Fruit fly (Drosophila melanogaster) whole organism, embryonic: ENCODE data around the gene ghi.
A peak's percentile ranks its signal among the peaks of the same experiment; 100 is the strongest.

Source experiments
- Atf6 ChIP-seq: fragments of 200-800 bp; sonication (Bioruptor generic); IDR thresholded peaks from 2 replicates; pipeline ENCODE4 v1.3.6; 2022; ENCODE audit warnings: missing biosample characterization, missing genetic modification characterization
- BEAF-32 ChIP-seq: fragments of 200-800 bp; sonication (Bioruptor generic); optimal IDR thresholded peaks from 3 replicates; lab custom pipeline; 2017; ENCODE audit warnings: missing biosample characterization, missing genetic modification characterization, mild to moderate bottlenecking, moderate library complexity, missing genetic modification reagents
- Bteb2 ChIP-seq: fragments of 200-800 bp; sonication (Bioruptor generic); optimal IDR thresholded peaks from 2 replicates; lab custom pipeline; 2016; ENCODE audit warnings: missing biosample characterization, missing genetic modification characterization
- CG10543 ChIP-seq: fragments of 200-800 bp; sonication (Bioruptor generic); optimal IDR thresholded peaks from 3 replicates; lab custom pipeline; 2017; ENCODE audit warnings: missing biosample characterization, mild to moderate bottlenecking, missing genetic modification characterization, moderate library complexity
- CG12071 ChIP-seq: fragments of 200-800 bp; sonication (Bioruptor generic); optimal IDR thresholded peaks from 3 replicates; lab custom pipeline; 2018; ENCODE audit warnings: missing biosample characterization, mild to moderate bottlenecking, missing genetic modification characterization
- CG13624 ChIP-seq: fragments of 200-800 bp; sonication (Bioruptor generic); optimal IDR thresholded peaks from 2 replicates; lab custom pipeline; 2016; ENCODE audit warnings: missing biosample characterization, missing genetic modification characterization
- CG15269 ChIP-seq: fragments of 200-800 bp; sonication (Bioruptor generic); optimal IDR thresholded peaks from 2 replicates; lab custom pipeline; 2018; ENCODE audit warnings: missing biosample characterization, mild to moderate bottlenecking, missing genetic modification characterization, moderate library complexity
- CG15696 ChIP-seq: fragments of 200-800 bp; sonication (Bioruptor generic); optimal IDR thresholded peaks from 2 replicates; lab custom pipeline; 2019; ENCODE audit warnings: missing biosample characterization, mild to moderate bottlenecking, missing genetic modification characterization, moderate library complexity
- CG1602 ChIP-seq: fragments of 200-800 bp; sonication (Bioruptor generic); optimal IDR thresholded peaks from 3 replicates; lab custom pipeline; 2016; ENCODE audit warnings: missing biosample characterization, missing genetic modification characterization
- CG16863 ChIP-seq: fragments of 200-800 bp; sonication (Bioruptor generic); optimal IDR thresholded peaks from 3 replicates; lab custom pipeline; 2016; ENCODE audit warnings: missing biosample characterization, missing genetic modification characterization
- CG17186 ChIP-seq: fragments of 200-800 bp; sonication (Bioruptor generic); optimal IDR thresholded peaks from 3 replicates; lab custom pipeline; 2017; ENCODE audit warnings: missing biosample characterization, missing genetic modification reagents, missing genetic modification characterization
- CG17385 ChIP-seq: fragments of 200-800 bp; sonication (Bioruptor generic); optimal IDR thresholded peaks from 3 replicates; lab custom pipeline; 2018; ENCODE audit warnings: missing biosample characterization, mild to moderate bottlenecking, missing genetic modification characterization
- CG18262 ChIP-seq: fragments of 200-800 bp; optimal IDR thresholded peaks from 3 replicates; lab custom pipeline; 2019; ENCODE audit warnings: missing biosample characterization, mild to moderate bottlenecking, missing genetic modification characterization, moderate library complexity
- CG1832 ChIP-seq: fragments of 200-800 bp; sonication (Bioruptor generic); optimal IDR thresholded peaks from 2 replicates; lab custom pipeline; 2017; ENCODE audit warnings: missing biosample characterization, mild to moderate bottlenecking, missing genetic modification characterization, inconsistent platforms
- CG30431 ChIP-seq: fragments of 200-800 bp; sonication (Bioruptor generic); optimal IDR thresholded peaks from 2 replicates; lab custom pipeline; 2017; ENCODE audit warnings: missing biosample characterization, missing genetic modification characterization
- CG5180 ChIP-seq: fragments of 200-800 bp; sonication (Bioruptor generic); optimal IDR thresholded peaks from 3 replicates; lab custom pipeline; 2017; ENCODE audit warnings: missing biosample characterization, missing genetic modification characterization, mild to moderate bottlenecking, moderate library complexity, missing genetic modification reagents
- CG6254 ChIP-seq: fragments of 200-800 bp; sonication (Bioruptor generic); optimal IDR thresholded peaks from 3 replicates; lab custom pipeline; 2017; ENCODE audit warnings: mild to moderate bottlenecking, missing biosample characterization, missing genetic modification reagents, missing genetic modification characterization
- CG7372 ChIP-seq: fragments of 200-800 bp; sonication (Bioruptor generic); IDR thresholded peaks from 2 replicates; pipeline ENCODE4 v1.3.6; 2022; ENCODE audit warnings: missing biosample characterization, missing genetic modification characterization
- CG7786 ChIP-seq: fragments of 200-800 bp; sonication (Bioruptor generic); optimal IDR thresholded peaks from 2 replicates; lab custom pipeline; 2016; ENCODE audit warnings: missing biosample characterization, missing genetic modification characterization
- CG8478 ChIP-seq: fragments of >200 bp; optimal IDR thresholded peaks from 2 replicates; lab custom pipeline; 2018
- Chrac-16 ChIP-seq: fragments of 200-800 bp; sonication (Bioruptor generic); optimal IDR thresholded peaks from 3 replicates; lab custom pipeline; 2016; ENCODE audit warnings: missing biosample characterization, missing genetic modification characterization
- Deaf1 ChIP-seq: fragments of 200-800 bp; optimal IDR thresholded peaks from 3 replicates; lab custom pipeline; 2019; ENCODE audit warnings: missing biosample characterization, mild to moderate bottlenecking, missing genetic modification characterization, moderate library complexity
- HLH3B ChIP-seq: fragments of 200-800 bp; sonication (Bioruptor generic); IDR thresholded peaks from 2 replicates; pipeline ENCODE4 v1.3.6; 2022; ENCODE audit warnings: missing biosample characterization, missing genetic modification characterization
- HmgD ChIP-seq: fragments of 200-800 bp; sonication (Bioruptor generic); optimal IDR thresholded peaks from 3 replicates; lab custom pipeline; 2016; ENCODE audit warnings: missing biosample characterization, missing genetic modification characterization
- Hmx ChIP-seq: fragments of 200-800 bp; sonication (Bioruptor generic); optimal IDR thresholded peaks from 2 replicates; lab custom pipeline; 2016; ENCODE audit warnings: missing biosample characterization, missing genetic modification characterization
- Lim3 ChIP-seq: fragments of 200-800 bp; sonication (Bioruptor generic); IDR thresholded peaks from 2 replicates; pipeline ENCODE4 v1.3.6; 2022; ENCODE audit warnings: missing biosample characterization, missing genetic modification characterization
- MBD-R2 ChIP-seq: fragments of 200-800 bp; sonication (Bioruptor generic); IDR thresholded peaks from 2 replicates; pipeline ENCODE4 v1.3.6; 2022; ENCODE audit warnings: missing biosample characterization, missing genetic modification characterization
- MTF-1 ChIP-seq: fragments of 200-800 bp; sonication (Bioruptor generic); optimal IDR thresholded peaks from 2 replicates; lab custom pipeline; 2018; ENCODE audit warnings: missing biosample characterization, mild to moderate bottlenecking, missing genetic modification characterization, borderline replicate concordance
- Nf-YC ChIP-seq: fragments of 200-800 bp; optimal IDR thresholded peaks from 3 replicates; lab custom pipeline; 2019; ENCODE audit warnings: missing biosample characterization, mild to moderate bottlenecking, missing genetic modification characterization, moderate library complexity
- az2 ChIP-seq: fragments of 200-800 bp; sonication (Bioruptor generic); optimal IDR thresholded peaks from 3 replicates; lab custom pipeline; 2016; ENCODE audit warnings: missing biosample characterization, missing genetic modification characterization
- cas ChIP-seq: fragments of 200-800 bp; sonication (Bioruptor generic); IDR thresholded peaks from 2 replicates; pipeline ENCODE4 v1.3.6; 2022; ENCODE audit warnings: missing biosample characterization, missing genetic modification characterization
- cg ChIP-seq: fragments of 200-800 bp; sonication (Bioruptor generic); optimal IDR thresholded peaks from 3 replicates; lab custom pipeline; 2019; ENCODE audit warnings: missing biosample characterization, mild to moderate bottlenecking, missing genetic modification characterization, moderate library complexity
- chm ChIP-seq: fragments of 200-800 bp; sonication (Bioruptor generic); IDR thresholded peaks from 2 replicates; pipeline ENCODE4 v1.3.6; 2022; ENCODE audit warnings: missing biosample characterization, missing genetic modification characterization
- ci ChIP-seq: fragments of 200-800 bp; sonication (Bioruptor generic); IDR thresholded peaks from 3 replicates; pipeline ENCODE4 v1.3.6; 2022; ENCODE audit warnings: missing biosample characterization, missing genetic modification characterization
- danr ChIP-seq: fragments of 200-800 bp; sonication (Bioruptor generic); IDR thresholded peaks from 2 replicates; pipeline ENCODE4 v1.3.6; 2022; ENCODE audit warnings: missing biosample characterization, missing genetic modification characterization
- disco-r ChIP-seq: fragments of 200-800 bp; sonication (Bioruptor generic); optimal IDR thresholded peaks from 2 replicates; lab custom pipeline; 2016; ENCODE audit warnings: missing biosample characterization, missing genetic modification characterization
- gt ChIP-seq: fragments of 200-800 bp; sonication (Bioruptor generic); IDR thresholded peaks from 2 replicates; pipeline ENCODE4 v1.3.6; 2022; ENCODE audit warnings: missing biosample characterization, missing genetic modification characterization
- jumu ChIP-seq: fragments of 200-800 bp; sonication (Bioruptor generic); optimal IDR thresholded peaks from 3 replicates; lab custom pipeline; 2016; ENCODE audit warnings: missing biosample characterization, missing genetic modification characterization
- ken ChIP-seq: fragments of 200-800 bp; sonication (Bioruptor generic); IDR thresholded peaks from 3 replicates; pipeline ENCODE4 v1.3.6; 2022; ENCODE audit warnings: missing biosample characterization, missing genetic modification characterization
- lilli ChIP-seq: fragments of 200-800 bp; sonication (Bioruptor generic); optimal IDR thresholded peaks from 3 replicates; lab custom pipeline; 2016; ENCODE audit warnings: missing biosample characterization, missing genetic modification characterization
- lov ChIP-seq, 2 experiments: fragments of 200-800 bp in 1 of 2; fragments of >200 bp in 1 of 2; sonication (Bioruptor generic) in 1 of 2; IDR thresholded peaks in 1 of 2; optimal IDR thresholded peaks in 1 of 2; 2 replicates in 1 of 2; 3 replicates in 1 of 2; pipeline versions ENCODE4 v1.3.6 to Lab custom; 2017 to 2022; ENCODE audit warnings: missing biosample characterization in 1 of 2, missing genetic modification characterization in 1 of 2
- nmo ChIP-seq: fragments of 200-800 bp; sonication (Bioruptor generic); optimal IDR thresholded peaks from 2 replicates; lab custom pipeline; 2018; ENCODE audit warnings: missing biosample characterization, mild to moderate bottlenecking, missing genetic modification characterization, moderate library complexity
- peb ChIP-seq: fragments of 200-800 bp; sonication (Bioruptor generic); IDR thresholded peaks from 2 replicates; pipeline ENCODE4 v1.3.6; 2022; ENCODE audit warnings: missing biosample characterization, missing genetic modification characterization
- psq ChIP-seq: fragments of 200-800 bp; sonication (Bioruptor generic); optimal IDR thresholded peaks from 2 replicates; lab custom pipeline; 2017; ENCODE audit warnings: missing biosample characterization, missing genetic modification characterization
- sd ChIP-seq: fragments of 200-800 bp; sonication (Bioruptor generic); optimal IDR thresholded peaks from 3 replicates; lab custom pipeline; 2018; ENCODE audit warnings: missing biosample characterization, mild to moderate bottlenecking, missing genetic modification characterization, moderate library complexity
- stwl ChIP-seq: fragments of 200-800 bp; sonication (Bioruptor generic); optimal IDR thresholded peaks from 3 replicates; lab custom pipeline; 2018; ENCODE audit warnings: missing biosample characterization, mild to moderate bottlenecking, missing genetic modification characterization, moderate library complexity
- tin ChIP-seq: fragments of 200-800 bp; sonication (Bioruptor generic); optimal IDR thresholded peaks from 3 replicates; lab custom pipeline; 2016; ENCODE audit warnings: missing biosample characterization, missing genetic modification characterization
- tll ChIP-seq, 2 experiments: fragments of 200-800 bp in 1 of 2; fragments of >200 bp in 1 of 2; sonication (Bioruptor generic) in 1 of 2; optimal IDR thresholded peaks; 2 replicates each; lab custom pipeline; 2017 to 2019; ENCODE audit warnings: missing biosample characterization in 2 of 2, missing genetic modification characterization in 2 of 2, mild to moderate bottlenecking in 1 of 2, moderate library complexity in 1 of 2
- wor ChIP-seq: fragments of 200-800 bp; sonication (Bioruptor generic); IDR thresholded peaks from 2 replicates; pipeline ENCODE4 v1.3.6; 2022; ENCODE audit warnings: missing biosample characterization, missing genetic modification characterization
- yki ChIP-seq: fragments of >200 bp; optimal IDR thresholded peaks from 3 replicates; lab custom pipeline; 2018

Gene ghi

dm6 chr3L:9462247-9462769 is 10.6 kb downstream of the ghi start (continued):
- TF ChIP-seq CG7786 (peak; percentile 46), stwl (peak; percentile 12), Nf-YC (tag; lab: Kevin White, UChicago) (peak; percentile 81), CG18262 (tag; lab: Kevin White, UChicago) (peak; percentile 97), Bteb2 (peak; percentile 76), disco-r (GFP tag; lab: Kevin White, UChicago) (peak; percentile 59), CG6254 (GFP tag; lab: Kevin White, UChicago) (peak; percentile 88), CG15269 (peak; percentile 90), CG17186 (peak; percentile 63), ken (GFP tag; lab: Robert Waterston, UW) (peak; percentile 43; the same call in 1 of the 3 replicates), CG8478 (lab: Kevin White, UChicago) (no peak), HLH3B (GFP tag; lab: Robert Waterston, UW) (peak; percentile 73), CG7372 (peak; percentile 71; the same call in 1 of the 2 replicates), sd (tag; lab: Kevin White, UChicago) (no peak), peb (GFP tag; lab: Robert Waterston, UW) (0 out of 2 replicates have a peak, but pooled peaks have one; percentile 38), MTF-1 (GFP tag; lab: Kevin White, UChicago) (peak; percentile 82), CG12071 (GFP tag; lab: Kevin White, UChicago) (peak; percentile 84), psq (GFP tag; lab: Kevin White, UChicago) (peak; percentile 44), nmo (GFP tag; lab: Kevin White, UChicago) (peak; percentile 92), lov (optimal IDR thresholded peaks at IDR 0.05; lab: Kevin White, UChicago) (no peak), lov (GFP tag; IDR thresholded peaks at IDR 0.05; lab: Robert Waterston, UW) (peak; percentile 47; the same call in 2 of the 3 replicates), lilli (GFP tag; lab: Kevin White, UChicago) (peak; percentile 81), ci (GFP tag; lab: Robert Waterston, UW) (peak; percentile 75), Chrac-16 (GFP tag; lab: Kevin White, UChicago) (peak; percentile 65), CG13624 (peak; percentile 63), CG1832 (GFP tag; lab: Kevin White, UChicago) (no peak), tin (GFP tag; lab: Kevin White, UChicago) (peak; percentile 86), cg (GFP tag; lab: Kevin White, UChicago) (no peak), danr (GFP tag; lab: Robert Waterston, UW) (no peak), CG5180 (GFP tag; lab: Kevin White, UChicago) (peak; percentile 81), CG15696 (tag; lab: Kevin White, UChicago) (peak; percentile 90), gt (GFP tag; lab: Robert Waterston, UW) (peak; percentile 58; the same call in 1 of the 2 replicates), chm (GFP tag; lab: Robert Waterston, UW) (peak; percentile 60), MBD-R2 (GFP tag; lab: Robert Waterston, UW) (no peak; the same call in 1 of the 2 replicates), cas (0 out of 2 replicates have a peak, but pooled peaks have one; percentile 37), Deaf1 (tag; lab: Kevin White, UChicago) (peak; percentile 74), wor (peak; percentile 65), Lim3 (GFP tag; lab: Robert Waterston, UW) (no peak), CG17385 (GFP tag; lab: Kevin White, UChicago) (peak; percentile 86), CG30431 (peak; percentile 60), CG10543 (GFP tag; lab: Kevin White, UChicago) (peak; percentile 79), HmgD (GFP tag; lab: Kevin White, UChicago) (no peak), jumu (GFP tag; lab: Kevin White, UChicago) (peak; percentile 44), az2 (GFP tag; lab: Kevin White, UChicago) (peak; percentile 84), BEAF-32 (GFP tag; lab: Kevin White, UChicago) (no peak), Atf6 (GFP tag; lab: Robert Waterston, UW) (peak; percentile 73; the same call in 1 of the 2 replicates), CG16863 (GFP tag; lab: Kevin White, UChicago) (peak; percentile 71), CG1602 (GFP tag; lab: Kevin White, UChicago) (peak; percentile 75), yki (peak; percentile 55), tll (GFP tag; optimal IDR thresholded peaks at IDR 0.05; lab: Kevin White, UChicago) (no peak), Hmx (GFP tag; lab: Kevin White, UChicago) (peak; percentile 69)
